Worm (Caenorhabditis elegans) whole organism, early embryonic: Measurements from ENCODE around the gene nduv-3.

ENCODE experiments used
- B0310.2 ChIP-seq: sonication (generic microtip); optimal IDR thresholded peaks from 2 replicates; lab custom pipeline; 2016; ENCODE audit warnings: mild to moderate bottlenecking, missing genetic modification characterization, missing compliant biosample characterization
- F13C5.2 ChIP-seq: sonication (generic microtip); optimal IDR thresholded peaks from 2 replicates; lab custom pipeline; 2017; ENCODE audit warnings: mild to moderate bottlenecking, missing genetic modification characterization, inconsistent platforms, missing compliant biosample characterization
- aly-1 ChIP-seq: sonication (generic microtip); optimal IDR thresholded peaks from 2 replicates; lab custom pipeline; 2016; ENCODE audit warnings: missing genetic modification characterization, missing compliant biosample characterization
- ama-1 ChIP-seq: fragments of 150-350 bp; optimal IDR thresholded peaks from 2 replicates; lab custom pipeline; 2014
- ceh-13 ChIP-seq: fragments of 200-800 bp; sonication (Bioruptor generic); optimal IDR thresholded peaks from 2 replicates; lab custom pipeline; 2018; ENCODE audit warnings: mild to moderate bottlenecking, missing genetic modification characterization, missing compliant biosample characterization
- ceh-36 ChIP-seq: sonication (generic microtip); optimal IDR thresholded peaks from 2 replicates; lab custom pipeline; 2016; ENCODE audit warnings: missing genetic modification characterization, inconsistent platforms, missing compliant biosample characterization
- ets-7 ChIP-seq: sonication (generic microtip); optimal IDR thresholded peaks from 2 replicates; lab custom pipeline; 2016; ENCODE audit warnings: missing genotype, missing genetic modification characterization, missing compliant biosample characterization
- flt-1 ChIP-seq: fragments of 200-800 bp; sonication (Bioruptor generic); IDR thresholded peaks from 2 replicates; pipeline ENCODE4 v1.3.6; 2022; ENCODE audit warnings: missing genetic modification characterization, missing compliant biosample characterization
- hmbx-1 ChIP-seq: sonication (generic microtip); optimal IDR thresholded peaks from 2 replicates; lab custom pipeline; 2016; ENCODE audit warnings: mild to moderate bottlenecking, missing genetic modification characterization, missing compliant biosample characterization
- hmg-4 ChIP-seq: fragments of 200-800 bp; sonication (Bioruptor generic); optimal IDR thresholded peaks from 2 replicates; lab custom pipeline; 2018; ENCODE audit warnings: mild to moderate bottlenecking, missing genetic modification characterization, missing compliant biosample characterization
- hnd-1 ChIP-seq: sonication (generic microtip); optimal IDR thresholded peaks from 2 replicates; lab custom pipeline; 2016; ENCODE audit warnings: missing genetic modification characterization, missing compliant biosample characterization
- pes-1 ChIP-seq: fragments of 200-800 bp; sonication (Bioruptor generic); IDR thresholded peaks from 2 replicates; pipeline ENCODE4 v1.3.6; 2022; ENCODE audit warnings: missing genetic modification reagents, missing genetic modification characterization, missing compliant biosample characterization
- scrt-1 ChIP-seq: fragments of 200-800 bp; sonication (Bioruptor generic); IDR thresholded peaks from 2 replicates; pipeline ENCODE4 v1.3.6; 2022; ENCODE audit warnings: missing genetic modification characterization, missing compliant biosample characterization
- sea-1 ChIP-seq: fragments of 200-800 bp; sonication (Bioruptor generic); conservative IDR thresholded peaks from 2 replicates; pipeline ENCODE4 v1.3.6; 2022; ENCODE audit warnings: missing genetic modification characterization, missing compliant biosample characterization
- tbx-11 ChIP-seq: fragments of 200-800 bp; sonication (Bioruptor generic); IDR thresholded peaks from 2 replicates; pipeline ENCODE4 v1.3.6; 2022; ENCODE audit warnings: missing genetic modification characterization, missing compliant biosample characterization
- tbx-37 ChIP-seq: fragments of 200-800 bp; sonication (Bioruptor generic); conservative IDR thresholded peaks from 2 replicates; pipeline ENCODE4 v1.3.6; 2022; ENCODE audit warnings: missing genetic modification reagents, missing genetic modification characterization, missing compliant biosample characterization
- tra-4 ChIP-seq: sonication (generic microtip); optimal IDR thresholded peaks from 2 replicates; lab custom pipeline; 2017; ENCODE audit warnings: missing genetic modification characterization, missing compliant biosample characterization

nduv-3 gene

DNA sequence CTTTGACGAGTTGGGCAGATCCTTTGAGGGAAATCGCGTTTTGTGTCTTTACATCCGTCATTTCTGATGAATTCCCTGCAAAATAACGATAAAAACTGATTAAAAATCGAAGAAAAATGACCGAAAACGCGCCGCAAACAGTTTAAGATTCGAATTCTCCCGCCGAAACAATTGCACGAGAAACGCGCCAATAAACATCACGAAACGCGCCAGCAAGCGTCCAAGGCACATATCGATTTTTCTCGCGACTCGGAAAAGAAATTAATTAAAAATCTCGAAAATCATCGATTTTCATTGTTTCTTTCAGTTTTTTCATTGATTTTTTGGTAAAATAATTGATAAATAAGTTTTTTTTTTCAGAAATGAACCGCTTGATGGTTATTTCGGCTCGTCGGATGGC is at the start of gene nduv-3, which contains the start of gene mdf-2:
Gene nduv-3, plus strand, starts transcription at position 361 of the 400 bp plus-strand sequence.
Gene mdf-2, minus strand, starts transcription at position 176 of the 400 bp plus-strand sequence.
- TF ChIP-seq scrt-1 = no peak
- no peak for TF ChIP-seq hmbx-1
- no peak for TF ChIP-seq B0310.2

DNA sequence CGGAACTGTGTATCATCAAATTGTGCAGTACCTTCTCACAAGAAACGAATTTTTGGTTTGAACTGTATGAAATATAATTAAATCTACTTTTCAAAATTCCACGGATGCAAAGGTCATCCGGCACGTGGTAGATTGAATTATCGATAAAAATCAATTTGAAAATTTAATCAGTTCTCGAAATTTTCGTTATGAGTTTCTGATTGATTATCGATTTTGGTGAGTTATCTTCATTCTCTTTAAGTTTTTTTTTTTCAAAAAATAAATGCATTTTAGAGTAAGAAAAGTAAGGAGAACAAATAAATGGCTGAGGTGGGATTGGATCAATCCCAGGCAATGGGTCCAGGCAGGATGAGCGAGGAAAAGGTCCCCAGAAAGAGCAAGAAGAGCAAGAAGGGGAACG is 43.7 kb upstream of the nduv-3 start, which contains the start of gene Y69A2AR.47:
Gene Y69A2AR.47, plus strand, starts transcription at position 301 of the 400 bp plus-strand sequence.
- TF ChIP-seq flt-1 (GFP tag; lab: Robert Waterston, UW) (no peak), hnd-1 (tag; lab: Kevin White, UChicago) (no peak), tra-4 (tag; lab: Kevin White, UChicago) (no peak), scrt-1 (no peak), ets-7 (tag; lab: Kevin White, UChicago) (no peak), aly-1 (tag; lab: Kevin White, UChicago) (no peak), hmbx-1 (no peak), ceh-13 (GFP tag; lab: Kevin White, UChicago) (no peak), tbx-37 (GFP tag; lab: Robert Waterston, UW) (no peak), pes-1 (GFP tag; lab: Robert Waterston, UW) (no peak), ama-1 (lab: Kevin White, UChicago) (no peak), F13C5.2 (tag; lab: Kevin White, UChicago) (no peak), tbx-11 (GFP tag; lab: Robert Waterston, UW) (no peak), hmg-4 (GFP tag; lab: Kevin White, UChicago) (no peak), sea-1 (GFP tag; lab: Robert Waterston, UW) (no peak)

DNA sequence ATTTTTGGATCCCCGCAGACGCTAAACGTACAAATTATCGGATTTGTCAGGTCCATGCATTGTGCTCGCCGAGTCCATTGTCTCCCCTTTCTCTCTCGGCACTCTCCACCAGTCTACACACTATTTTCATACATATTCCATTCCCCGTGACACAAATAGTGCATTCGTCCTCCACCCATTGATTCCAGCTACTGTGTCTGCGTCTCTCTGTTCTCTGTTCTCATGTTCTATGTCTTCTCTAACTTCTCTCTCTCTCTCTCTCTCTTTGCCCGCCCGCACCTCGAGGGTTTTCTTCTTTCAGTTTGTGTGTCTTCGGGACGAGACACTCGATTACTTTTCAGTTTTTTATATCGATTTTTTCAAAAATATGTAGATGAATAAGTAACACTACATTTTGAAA is 41.5 kb upstream of the nduv-3 start:
- TF ChIP-seq sea-1 (GFP tag; lab: Robert Waterston, UW) (no peak), scrt-1 (no peak), F13C5.2 (tag; lab: Kevin White, UChicago) (peak; percentile 21)

DNA sequence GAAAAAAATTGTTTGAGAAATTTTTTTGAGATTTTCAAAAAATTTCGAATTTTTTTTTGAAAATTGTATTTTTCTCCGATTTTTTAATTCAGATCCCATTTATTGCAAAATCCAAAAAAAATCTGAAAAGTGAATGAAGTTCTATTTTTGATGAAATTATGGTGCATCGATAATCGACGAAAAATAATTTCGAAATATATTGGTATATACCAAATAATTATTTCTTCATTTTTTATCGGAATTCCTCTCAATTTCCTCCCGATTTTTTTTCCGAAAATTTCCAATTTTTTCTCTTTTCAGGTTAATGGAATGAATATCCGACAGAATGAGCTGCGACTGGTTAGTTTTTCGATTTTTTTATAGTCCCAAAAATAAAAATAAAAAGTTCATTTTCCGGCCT is 40.3 kb upstream of the nduv-3 start, which contains the start of gene epg-9:
Gene epg-9, plus strand, starts transcription at position 301 of the 400 bp plus-strand sequence.
- no peak for TF ChIP-seq pes-1 (GFP tag; lab: Robert Waterston, UW)
- TF ChIP-seq hnd-1 (tag; lab: Kevin White, UChicago) = no peak
- no peak for TF ChIP-seq sea-1 (GFP tag; lab: Robert Waterston, UW)
- no peak for TF ChIP-seq scrt-1
- no peak for TF ChIP-seq F13C5.2 (tag; lab: Kevin White, UChicago)
- TF ChIP-seq ceh-36 (tag; lab: Kevin White, UChicago) = no peak
- TF ChIP-seq tbx-37 (GFP tag; lab: Robert Waterston, UW) = no peak
- TF ChIP-seq hmbx-1 = no peak

DNA sequence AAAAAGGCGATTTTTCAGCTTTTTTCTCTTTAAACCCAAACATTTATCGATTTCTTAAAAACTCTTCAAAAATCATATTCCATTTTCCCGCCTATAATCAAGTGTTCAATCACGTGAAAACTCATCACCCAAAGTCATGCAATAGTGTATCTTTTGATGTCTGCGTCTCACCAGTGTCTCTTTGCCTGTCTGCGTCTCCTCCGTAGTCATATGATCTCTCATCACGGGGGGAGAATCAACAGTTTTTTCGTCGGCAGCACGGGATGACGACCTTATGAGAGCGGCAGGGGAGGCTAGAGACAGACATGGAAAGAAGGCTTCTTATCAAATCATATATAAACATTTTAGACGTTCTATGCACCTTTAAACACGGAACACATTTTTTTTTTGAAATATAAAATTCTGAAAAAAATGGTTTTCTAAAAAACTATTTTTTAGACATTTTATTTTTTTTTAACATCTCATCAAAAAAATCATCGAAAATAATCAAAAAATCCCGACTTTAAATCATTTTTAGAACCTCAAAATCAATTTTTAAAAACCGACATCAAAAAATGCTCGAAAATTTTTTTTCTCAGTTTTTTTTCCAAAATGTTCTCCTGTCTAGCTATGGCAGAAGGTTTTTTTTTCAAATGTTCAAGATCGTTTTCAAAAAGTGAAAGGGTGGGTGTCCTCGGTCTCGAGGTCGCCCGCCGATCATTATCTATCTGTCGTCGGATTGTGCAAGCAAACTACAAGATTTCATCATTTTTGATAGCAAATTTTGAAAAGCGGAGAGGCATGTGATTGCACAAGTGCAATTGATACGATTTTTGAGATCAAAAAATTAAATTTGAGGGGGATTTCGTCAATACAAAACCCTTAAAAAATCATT is 38.9 kb upstream of the nduv-3 start:
- TF ChIP-seq flt-1 (GFP tag; lab: Robert Waterston, UW) (0 out of 2 replicates have a peak, but pooled peaks have one; percentile 43), aly-1 (tag; lab: Kevin White, UChicago) (no peak), B0310.2 (peak; percentile 29), tbx-11 (GFP tag; lab: Robert Waterston, UW) (no peak), hmbx-1 (no peak), tra-4 (tag; lab: Kevin White, UChicago) (no peak), pes-1 (GFP tag; lab: Robert Waterston, UW) (no peak), scrt-1 (no peak), F13C5.2 (tag; lab: Kevin White, UChicago) (peak; percentile 19), ceh-13 (GFP tag; lab: Kevin White, UChicago) (no peak)

DNA sequence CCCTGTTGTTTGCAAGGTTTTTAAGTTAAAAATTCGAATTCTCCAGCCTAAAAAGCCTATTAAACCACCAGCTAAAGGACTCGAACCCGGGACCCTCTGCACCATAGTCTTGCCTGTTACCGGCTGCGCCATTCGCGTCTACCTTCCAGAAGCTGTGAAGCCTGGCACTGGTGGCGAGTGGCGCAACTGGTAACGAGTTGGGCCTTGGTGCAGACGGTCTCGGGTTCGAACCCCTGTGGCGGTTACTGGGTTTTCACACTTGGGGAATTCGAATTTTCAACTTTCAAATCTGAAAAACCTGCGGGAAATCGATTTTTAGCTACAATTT is 38.3 kb upstream of the nduv-3 start:
- TF ChIP-seq tbx-11 (GFP tag; lab: Robert Waterston, UW) = no peak
- TF ChIP-seq sea-1 (GFP tag; lab: Robert Waterston, UW) = 0 out of 2 replicates have a peak, but pooled peaks have one; percentile 12
- no peak for TF ChIP-seq tra-4 (tag; lab: Kevin White, UChicago)
- no peak for TF ChIP-seq flt-1 (GFP tag; lab: Robert Waterston, UW)
- TF ChIP-seq scrt-1 = no peak
- no peak for TF ChIP-seq tbx-37 (GFP tag; lab: Robert Waterston, UW)
- no peak for TF ChIP-seq ama-1 (lab: Kevin White, UChicago)

DNA sequence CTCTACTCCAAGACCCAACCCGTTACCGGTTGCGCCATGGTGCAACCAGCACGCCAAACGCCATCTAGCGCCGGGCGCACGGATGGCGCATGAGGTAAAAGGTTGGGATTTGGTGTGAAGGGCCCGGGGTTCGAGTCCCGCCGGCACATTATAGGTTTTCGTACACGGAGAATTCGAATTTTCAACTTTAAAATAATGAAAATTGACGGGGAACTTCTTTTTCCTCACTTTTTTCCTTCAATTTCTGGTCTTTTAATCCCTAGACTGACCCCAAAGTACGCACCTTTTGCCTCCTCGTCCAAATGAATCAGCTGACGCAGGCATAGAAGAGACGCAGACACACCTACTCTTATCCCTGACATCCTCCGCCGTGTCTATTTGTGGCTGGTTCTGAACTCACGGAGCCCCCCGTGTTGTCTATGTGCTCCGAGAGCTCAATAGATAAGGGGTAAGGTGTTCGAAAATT is 37.5 kb upstream of the nduv-3 start:
- TF ChIP-seq F13C5.2 (tag; lab: Kevin White, UChicago) = no peak
- TF ChIP-seq ama-1 (lab: Kevin White, UChicago) = no peak
- no peak for TF ChIP-seq hnd-1 (tag; lab: Kevin White, UChicago)
- TF ChIP-seq flt-1 (GFP tag; lab: Robert Waterston, UW) = no peak
- no peak for TF ChIP-seq hmbx-1
- no peak for TF ChIP-seq sea-1 (GFP tag; lab: Robert Waterston, UW)
- no peak; the same call in 1 of the 2 replicates for TF ChIP-seq tbx-37 (GFP tag; lab: Robert Waterston, UW)
- TF ChIP-seq ets-7 (tag; lab: Kevin White, UChicago) = no peak
- TF ChIP-seq hmg-4 (GFP tag; lab: Kevin White, UChicago) = no peak
- TF ChIP-seq ceh-13 (GFP tag; lab: Kevin White, UChicago) = no peak
- no peak for TF ChIP-seq ceh-36 (tag; lab: Kevin White, UChicago)
- no peak for TF ChIP-seq scrt-1
- no peak for TF ChIP-seq tbx-11 (GFP tag; lab: Robert Waterston, UW)
- TF ChIP-seq B0310.2 = no peak
- TF ChIP-seq pes-1 (GFP tag; lab: Robert Waterston, UW) = no peak
